Fruit fly (Drosophila melanogaster): ENCODE data around the gene CG43082.

The CG43082 gene

dm6 chr3L:15677662-15678061 is 16.0 kb downstream of the CG43082 start (continued):
- TF ChIP-seq Blimp-1 (GFP tag; optimal IDR thresholded peaks at IDR 0.05): peak; percentile 25
- no peak for TF ChIP-seq pita (GFP tag; optimal IDR thresholded peaks at IDR 0.05)
- TF ChIP-seq CG4328 (GFP tag; optimal IDR thresholded peaks at IDR 0.05): no peak
- no peak for TF ChIP-seq NFAT (GFP tag; IDR thresholded peaks at IDR 0.05)
- no peak for TF ChIP-seq CG31224 (GFP tag; IDR thresholded peaks at IDR 0.05)
- no peak for TF ChIP-seq hb (GFP tag; IDR thresholded peaks at IDR 0.05; ENCODE audit: partially characterized antibody)
- TF ChIP-seq Opbp (GFP tag; IDR thresholded peaks at IDR 0.05; ENCODE audit: partially characterized antibody): no peak
- peak; percentile 12 for TF ChIP-seq CG15269 (tag; optimal IDR thresholded peaks at IDR 0.05)
- 0 out of 2 replicates have a peak, but pooled peaks have one; percentile 21 for TF ChIP-seq Xrp1 (GFP tag; IDR thresholded peaks at IDR 0.05)
- 0 out of 2 replicates have a peak, but pooled peaks have one; percentile 12 for TF ChIP-seq CG31441 (GFP tag; IDR thresholded peaks at IDR 0.05)
- TF ChIP-seq Hr51 (GFP tag; optimal IDR thresholded peaks at IDR 0.05): peak in 1 of 2 experiments; percentile 10
- no peak for TF ChIP-seq z (GFP tag; IDR thresholded peaks at IDR 0.05)
- TF ChIP-seq prd (optimal IDR thresholded peaks at IDR 0.05): no peak
- TF ChIP-seq prd (GFP tag; IDR thresholded peaks at IDR 0.05): no peak
- no peak for TF ChIP-seq CG3726 (GFP tag; IDR thresholded peaks at IDR 0.05)
- TF ChIP-seq CG2120 (GFP tag; optimal IDR thresholded peaks at IDR 0.05): peak; percentile 18
- TF ChIP-seq CG6683 (GFP tag; optimal IDR thresholded peaks at IDR 0.05): no peak
- TF ChIP-seq pfk (GFP tag; optimal IDR thresholded peaks at IDR 0.05): no peak
- TF ChIP-seq gem (tag; optimal IDR thresholded peaks at IDR 0.05): peak; percentile 44
- TF ChIP-seq CG15479 (GFP tag; optimal IDR thresholded peaks at IDR 0.05): no peak
- no peak for TF ChIP-seq Stat92E (GFP tag; optimal IDR thresholded peaks at IDR 0.05)
- no peak for TF ChIP-seq CG31365 (tag; optimal IDR thresholded peaks at IDR 0.05)
- no peak for TF ChIP-seq CG13624 (GFP tag; optimal IDR thresholded peaks at IDR 0.05)
- TF ChIP-seq CG12942 (GFP tag; optimal IDR thresholded peaks at IDR 0.05): no peak
- TF ChIP-seq Med (GFP tag): peak; percentile 37
- no peak for TF ChIP-seq Pdp1 (GFP tag; optimal IDR thresholded peaks at IDR 0.05)
- no peak for TF ChIP-seq CG10654 (GFP tag; optimal IDR thresholded peaks at IDR 0.05)
- TF ChIP-seq hth (optimal IDR thresholded peaks at IDR 0.05): no peak
- no peak for TF ChIP-seq Mrtf (GFP tag; IDR thresholded peaks at IDR 0.05)
- no peak for TF ChIP-seq CrebB (tag; optimal IDR thresholded peaks at IDR 0.05)
- TF ChIP-seq CG32772 (GFP tag; IDR thresholded peaks at IDR 0.05): no peak
- TF ChIP-seq jigr1 (GFP tag; IDR thresholded peaks at IDR 0.05): no peak
- TF ChIP-seq Dip2 (GFP tag; IDR thresholded peaks at IDR 0.05): no peak
- peak; percentile 94 for TF ChIP-seq Ets65A (GFP tag)
- no peak for TF ChIP-seq CG10431 (GFP tag; optimal IDR thresholded peaks at IDR 0.05)
- TF ChIP-seq CG10147 (GFP tag; optimal IDR thresholded peaks at IDR 0.05): no peak
- no peak for TF ChIP-seq CG10209 (GFP tag; optimal IDR thresholded peaks at IDR 0.05)
- peak; percentile 17 for TF ChIP-seq unpg (GFP tag; optimal IDR thresholded peaks at IDR 0.05)
- no peak for TF ChIP-seq CG9437 (GFP tag; optimal IDR thresholded peaks at IDR 0.05)
- no peak for TF ChIP-seq CG10267 (tag; optimal IDR thresholded peaks at IDR 0.05)
- TF ChIP-seq dmrt11E (tag; optimal IDR thresholded peaks at IDR 0.05): no peak
- no peak for TF ChIP-seq lilli (GFP tag; optimal IDR thresholded peaks at IDR 0.05)
- TF ChIP-seq amos (GFP tag; IDR thresholded peaks at IDR 0.05; ENCODE audit: partially characterized antibody): no peak
- no peak for TF ChIP-seq CG2199 (GFP tag; IDR thresholded peaks at IDR 0.05)
- no peak for TF ChIP-seq trh (GFP tag; optimal IDR thresholded peaks at IDR 0.05)
- no peak for TF ChIP-seq Dfd (GFP tag; optimal IDR thresholded peaks at IDR 0.05)
- no peak for TF ChIP-seq Bgb (GFP tag; IDR thresholded peaks at IDR 0.05; ENCODE audit: partially characterized antibody)
- TF ChIP-seq chn (GFP tag; optimal IDR thresholded peaks at IDR 0.05): no peak
- TF ChIP-seq CG30431 (GFP tag; optimal IDR thresholded peaks at IDR 0.05): no peak
- peak; percentile 56; the same call in 1 of the 3 replicates for TF ChIP-seq ci (GFP tag; IDR thresholded peaks at IDR 0.05)
- TF ChIP-seq oc (tag; optimal IDR thresholded peaks at IDR 0.05): no peak
